Worm (Caenorhabditis elegans) whole organism, L4 larva: ENCODE results near the gene idpp-15.

Source experiments
- F44E2.7 ChIP-seq: fragments of 200-800 bp; sonication (Bioruptor generic); IDR thresholded peaks from 2 replicates; pipeline ENCODE4 v2.1.2; 2022; ENCODE audit warnings: missing genetic modification characterization, missing compliant biosample characterization
- R02D3.7 ChIP-seq: fragments of 150-350 bp; sonication (generic microtip); optimal IDR thresholded peaks from 3 replicates; lab custom pipeline; 2014; ENCODE audit warnings: missing biosample characterization, missing genetic modification characterization
- T26A8.4 ChIP-seq: fragments of 200-800 bp; sonication (Bioruptor generic); IDR thresholded peaks from 2 replicates; pipeline ENCODE4 v1.3.6; 2022; ENCODE audit warnings: missing genetic modification characterization, missing compliant biosample characterization
- Y75B8A.6 ChIP-seq: fragments of 200-800 bp; sonication (Bioruptor generic); IDR thresholded peaks from 2 replicates; pipeline ENCODE4 v1.3.6; 2022; ENCODE audit warnings: missing genetic modification reagents, missing genetic modification characterization, missing compliant biosample characterization
- ZK337.2 ChIP-seq: fragments of 200-800 bp; sonication (Bioruptor generic); IDR thresholded peaks from 2 replicates; pipeline ENCODE4 v1.3.6; 2022; ENCODE audit warnings: missing genetic modification reagents, missing genetic modification characterization, missing compliant biosample characterization
- ZK546.5 ChIP-seq, 2 experiments: sonication (generic microtip); optimal IDR thresholded peaks; 2 replicates each; lab custom pipeline; 2017; ENCODE audit warnings: missing biosample characterization in 2 of 2, missing genetic modification characterization in 2 of 2
- aha-1 ChIP-seq: fragments of 150-350 bp; peaks from one replicate; lab custom pipeline; 2014; ENCODE audit warnings: missing biosample characterization, missing genetic modification characterization
- aly-2 ChIP-seq: sonication (generic microtip); optimal IDR thresholded peaks from 2 replicates; lab custom pipeline; 2018; ENCODE audit warnings: missing biosample characterization, missing genetic modification characterization
- ama-1 ChIP-seq: fragments of 150-350 bp; optimal IDR thresholded peaks from 2 replicates; lab custom pipeline; 2014; ENCODE audit warnings: inconsistent platforms, mixed read lengths
- ceh-32 ChIP-seq: sonication (generic microtip); optimal IDR thresholded peaks from 2 replicates; lab custom pipeline; 2016; ENCODE audit warnings: mild to moderate bottlenecking, missing genetic modification characterization, missing compliant biosample characterization; ENCODE audit not compliant: poor library complexity
- ceh-62 ChIP-seq: sonication (generic microtip); optimal IDR thresholded peaks from 2 replicates; lab custom pipeline; 2017; ENCODE audit warnings: missing biosample characterization, missing genetic modification characterization
- cey-2 ChIP-seq: sonication (generic microtip); optimal IDR thresholded peaks from 3 replicates; lab custom pipeline; 2017; ENCODE audit warnings: missing genetic modification characterization, mild to moderate bottlenecking, missing compliant biosample characterization, antibody characterized with exemption, borderline replicate concordance; ENCODE audit not compliant: insufficient read depth
- ctbp-1 ChIP-seq: fragments of 200-800 bp; sonication (Bioruptor generic); IDR thresholded peaks from 2 replicates; pipeline ENCODE4 v1.3.6; 2022; ENCODE audit warnings: missing genetic modification reagents, missing genetic modification characterization, missing compliant biosample characterization
- egl-43 ChIP-seq: fragments of 200-800 bp; sonication (Bioruptor generic); IDR thresholded peaks from 2 replicates; pipeline ENCODE4 v1.3.6; 2022; ENCODE audit warnings: missing genetic modification reagents, missing genetic modification characterization, missing compliant biosample characterization
- fkh-10 ChIP-seq: fragments of 150-350 bp; optimal IDR thresholded peaks from 2 replicates; lab custom pipeline; 2014; ENCODE audit warnings: missing biosample characterization, missing genetic modification reagents, missing genetic modification characterization
- hlh-11 ChIP-seq: fragments of 200-800 bp; sonication (Bioruptor generic); optimal IDR thresholded peaks from 2 replicates; lab custom pipeline; 2018; ENCODE audit warnings: mild to moderate bottlenecking, missing genetic modification characterization, missing compliant biosample characterization
- hlh-30 ChIP-seq: sonication (generic microtip); optimal IDR thresholded peaks from 2 replicates; lab custom pipeline; 2017; ENCODE audit warnings: antibody characterized with exemption, mild to moderate bottlenecking, missing genetic modification characterization, missing compliant biosample characterization; ENCODE audit not compliant: insufficient read depth
- hmg-1.1 ChIP-seq: fragments of 200-800 bp; sonication (Bioruptor generic); IDR thresholded peaks from 2 replicates; pipeline ENCODE4 v1.3.6; 2022; ENCODE audit warnings: missing genetic modification reagents, missing genetic modification characterization, missing compliant biosample characterization
- jun-1 ChIP-seq: fragments of 150-350 bp; optimal IDR thresholded peaks from 2 replicates; lab custom pipeline; 2014; ENCODE audit warnings: missing biosample characterization, missing genetic modification reagents, missing genetic modification characterization
- lin-13 ChIP-seq: fragments of 150-350 bp; optimal IDR thresholded peaks from 2 replicates; lab custom pipeline; 2014; ENCODE audit warnings: missing biosample characterization, missing genetic modification reagents, missing genetic modification characterization
- lin-29 ChIP-seq: fragments of 200-800 bp; sonication (Bioruptor generic); IDR thresholded peaks from 2 replicates; pipeline ENCODE4 v1.3.6; 2022; ENCODE audit warnings: missing genetic modification reagents, missing genetic modification characterization, missing compliant biosample characterization
- lin-39 ChIP-seq: fragments of 150-350 bp; optimal IDR thresholded peaks from 2 replicates; lab custom pipeline; 2014; ENCODE audit warnings: missing biosample characterization, missing genetic modification reagents, missing genetic modification characterization
- lsy-2 ChIP-seq, 2 experiments: fragments of 150-350 bp in 1 of 2; sonication (generic microtip) in 1 of 2; optimal IDR thresholded peaks; 2 replicates each; lab custom pipeline; 2014 to 2017; ENCODE audit warnings: missing biosample characterization in 2 of 2, missing genetic modification characterization in 2 of 2
- nhr-10 ChIP-seq: fragments of 150-350 bp; optimal IDR thresholded peaks from 2 replicates; lab custom pipeline; 2014; ENCODE audit warnings: missing biosample characterization, missing genetic modification characterization
- nhr-102 ChIP-seq: sonication (generic microtip); optimal IDR thresholded peaks from 2 replicates; lab custom pipeline; 2016; ENCODE audit warnings: mild to moderate bottlenecking, missing genetic modification characterization, moderate library complexity, missing compliant biosample characterization
- nhr-111 ChIP-seq: fragments of 200-800 bp; sonication (Bioruptor generic); optimal IDR thresholded peaks from 2 replicates; lab custom pipeline; 2018; ENCODE audit warnings: mild to moderate bottlenecking, missing genetic modification characterization, missing compliant biosample characterization
- nhr-237 ChIP-seq: sonication (generic microtip); optimal IDR thresholded peaks from 2 replicates; lab custom pipeline; 2017; ENCODE audit warnings: missing biosample characterization, missing genetic modification characterization
- pqm-1 ChIP-seq: sonication (generic microtip); optimal IDR thresholded peaks from 2 replicates; lab custom pipeline; 2017; ENCODE audit warnings: missing biosample characterization, missing genetic modification characterization
- spr-1 ChIP-seq: sonication (generic microtip); optimal IDR thresholded peaks from 2 replicates; lab custom pipeline; 2016; ENCODE audit warnings: mild to moderate bottlenecking, missing genetic modification characterization, missing compliant biosample characterization
- spr-3 ChIP-seq: fragments of 200-800 bp; sonication (Bioruptor generic); optimal IDR thresholded peaks from 2 replicates; lab custom pipeline; 2018; ENCODE audit warnings: mild to moderate bottlenecking, missing genetic modification characterization, missing compliant biosample characterization
- unc-39 ChIP-seq: sonication (generic microtip); optimal IDR thresholded peaks from 2 replicates; lab custom pipeline; 2017; ENCODE audit warnings: missing biosample characterization, missing genetic modification characterization
- zfp-3 ChIP-seq: fragments of 200-800 bp; sonication (Bioruptor generic); conservative IDR thresholded peaks from 2 replicates; pipeline ENCODE4 v1.3.6; 2022; ENCODE audit warnings: missing genetic modification reagents, missing genetic modification characterization, missing compliant biosample characterization
- ztf-7 ChIP-seq: fragments of 150-350 bp; optimal IDR thresholded peaks from 2 replicates; lab custom pipeline; 2014; ENCODE audit warnings: missing biosample characterization, missing genetic modification characterization

The idpp-15 gene

ce11 chrIII:8509644-8510393 lies 15.1 kb upstream of the idpp-15 start (continued):
- TF ChIP-seq ceh-32 (no peak), aly-2 (no peak), zfp-3 (GFP tag; lab: Robert Waterston, UW) (no peak), lin-13 (no peak), hlh-11 (tag; lab: Kevin White, UChicago) (no peak), nhr-237 (no peak)

ce11 chrIII:8511711-8512110 lies 13.2 kb upstream of the idpp-15 start:
- TF ChIP-seq fkh-10 (GFP tag; lab: Kevin White, UChicago) (peak; percentile 87), nhr-111 (GFP tag; lab: Kevin White, UChicago) (no peak), nhr-102 (no peak), ctbp-1 (GFP tag; lab: Robert Waterston, UW) (0 out of 2 replicates have a peak, but pooled peaks have one; percentile 9), ceh-62 (tag; lab: Kevin White, UChicago) (no peak), lsy-2 (tag; optimal IDR thresholded peaks at IDR 0.05; lab: Kevin White, UChicago) (peak in 1 of 2 experiments; percentile 14), ama-1 (lab: Kevin White, UChicago) (no peak), unc-39 (tag; lab: Kevin White, UChicago) (no peak), ztf-7 (no peak), Y75B8A.6 (no peak), pqm-1 (tag; lab: Kevin White, UChicago) (no peak), R02D3.7 (tag; lab: Kevin White, UChicago) (no peak)

- peak; percentile 2 for TF ChIP-seq hlh-30 (tag; lab: Kevin White, UChicago)
- TF ChIP-seq cey-2 (tag; lab: Kevin White, UChicago): no peak
- TF ChIP-seq egl-43 (GFP tag; lab: Robert Waterston, UW): 0 out of 2 replicates have a peak, but pooled peaks have one; percentile 32
- no peak for TF ChIP-seq lin-29 (GFP tag; lab: Robert Waterston, UW)
- TF ChIP-seq ZK546.5 (tag; optimal IDR thresholded peaks at IDR 0.05; lab: Kevin White, UChicago): no peak
Measured at ce11 chrIII:8512279-8512942, 12.5 kb upstream of the idpp-15 start.

- no peak for TF ChIP-seq F44E2.7
- no peak for TF ChIP-seq spr-3 (GFP tag; lab: Kevin White, UChicago)
- TF ChIP-seq spr-1 (tag; lab: Kevin White, UChicago): no peak
- TF ChIP-seq hmg-1.1: 0 out of 2 replicates have a peak, but pooled peaks have one; percentile 12
- TF ChIP-seq nhr-10: no peak
- TF ChIP-seq ama-1 (lab: Kevin White, UChicago): peak; percentile 58
- TF ChIP-seq ZK337.2 (GFP tag; lab: Robert Waterston, UW): no peak
- TF ChIP-seq T26A8.4 (GFP tag; lab: Robert Waterston, UW): peak; percentile 34; the same call in 1 of the 2 replicates
- no peak for TF ChIP-seq Y75B8A.6
- TF ChIP-seq egl-43 (GFP tag; lab: Robert Waterston, UW): 0 out of 2 replicates have a peak, but pooled peaks have one; percentile 11
- TF ChIP-seq aha-1: peak; percentile 38
- TF ChIP-seq jun-1 (tag; lab: Kevin White, UChicago): peak; percentile 66
- TF ChIP-seq lin-39: no peak
- TF ChIP-seq, all 104 proteins: peak for 6
Measured at ce11 chrIII:8518990-8519389, 5.9 kb upstream of the idpp-15 start.
